Fruit fly (Drosophila melanogaster) whole organism, pupa: ENCODE measurements around the gene APP-BP1.

Source experiments
- CG13204 ChIP-seq: fragments of 200-800 bp; sonication (Bioruptor generic); optimal IDR thresholded peaks from 2 replicates; lab custom pipeline; 2018; ENCODE audit warnings: missing biosample characterization, mild to moderate bottlenecking, missing genetic modification characterization, moderate library complexity
- EcR ChIP-seq: fragments of 200-800 bp; sonication (Bioruptor generic); optimal IDR thresholded peaks from 3 replicates; lab custom pipeline; 2019; ENCODE audit warnings: missing biosample characterization, missing genetic modification characterization, mild to moderate bottlenecking, moderate library complexity, missing genetic modification reagents

DNA sequence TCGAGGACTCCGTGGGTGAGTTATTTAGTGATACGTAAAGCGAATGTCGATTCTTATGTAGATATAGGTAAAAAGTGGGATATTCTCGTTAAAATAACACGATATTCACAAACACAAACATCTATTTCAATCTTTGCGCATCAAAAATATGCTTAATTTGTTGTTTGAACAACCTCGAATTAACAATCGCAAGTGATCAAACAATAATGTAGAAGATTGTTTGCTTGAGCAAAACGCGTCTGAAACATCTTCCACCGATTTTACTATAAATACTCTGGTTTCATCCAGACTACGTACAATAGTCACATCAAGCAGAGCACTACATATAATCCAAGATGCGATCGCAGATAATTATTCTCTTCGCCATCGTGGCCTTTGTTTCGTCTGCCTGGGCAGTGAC is 32.3 kb downstream of the APP-BP1 start, which contains the start of gene nol:
- TF ChIP-seq CG13204 (GFP tag; lab: Kevin White, UChicago) (no peak), EcR (GFP tag; lab: Kevin White, UChicago) (no peak)
